Worm (Caenorhabditis elegans): Measurements from ENCODE around the gene peli-1.

peli-1 gene

DNA sequence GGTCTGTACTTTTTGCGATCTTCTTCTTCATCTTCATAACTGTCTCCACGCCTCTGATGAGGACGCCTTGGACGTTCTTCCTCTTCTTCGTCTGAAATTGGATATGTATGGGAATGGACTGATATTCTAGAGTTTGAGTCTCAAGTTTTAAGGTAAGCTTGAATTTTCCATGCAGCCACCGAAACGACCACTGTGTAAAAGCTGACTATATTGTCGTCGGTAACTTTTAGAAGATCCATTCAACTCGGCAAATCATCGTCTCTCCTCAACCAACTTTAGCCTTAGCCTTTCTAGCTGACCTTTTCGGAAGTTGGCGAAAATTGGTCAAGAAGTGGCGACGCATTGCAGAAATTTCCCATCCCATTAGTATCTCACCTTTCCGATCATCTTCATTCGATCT lies 18.8 kb downstream of the peli-1 start:
- TF ChIP-seq lin-32 (GFP tag; optimal IDR thresholded peaks at IDR 0.05): no peak
- no peak for TF ChIP-seq mls-2 (tag; optimal IDR thresholded peaks at IDR 0.05)
- no peak for TF ChIP-seq drap-1 (GFP tag; optimal IDR thresholded peaks at IDR 0.05)
- no peak for TF ChIP-seq ceh-83 (GFP tag; optimal IDR thresholded peaks at IDR 0.05)
- no peak for TF ChIP-seq unc-120 (tag; optimal IDR thresholded peaks at IDR 0.05; ENCODE audit: poor library complexity, severe bottlenecking)
- TF ChIP-seq mab-5 (tag; optimal IDR thresholded peaks at IDR 0.05): no peak
- TF ChIP-seq unc-39 (tag; optimal IDR thresholded peaks at IDR 0.05): no peak
- TF ChIP-seq snpc-4 (tag; optimal IDR thresholded peaks at IDR 0.05): no peak
- TF ChIP-seq mep-1 (tag; optimal IDR thresholded peaks at IDR 0.05): no peak
- no peak for TF ChIP-seq ceh-43 (GFP tag; optimal IDR thresholded peaks at IDR 0.05)
- no peak for TF ChIP-seq bed-3 (GFP tag; optimal IDR thresholded peaks at IDR 0.05)
- no peak for TF ChIP-seq lin-13 (tag; optimal IDR thresholded peaks at IDR 0.05)
- no peak for TF ChIP-seq tbx-8 (GFP tag; optimal IDR thresholded peaks at IDR 0.05)
- no peak for TF ChIP-seq blmp-1 (tag; optimal IDR thresholded peaks at IDR 0.05)
- no peak for TF ChIP-seq nhr-28 (tag; optimal IDR thresholded peaks at IDR 0.05)
- TF ChIP-seq sem-2 (GFP tag; optimal IDR thresholded peaks at IDR 0.05): no peak
- no peak for TF ChIP-seq ceh-39 (tag; optimal IDR thresholded peaks at IDR 0.05)
- no peak for TF ChIP-seq ztf-11 (tag; optimal IDR thresholded peaks at IDR 0.05)

DNA sequence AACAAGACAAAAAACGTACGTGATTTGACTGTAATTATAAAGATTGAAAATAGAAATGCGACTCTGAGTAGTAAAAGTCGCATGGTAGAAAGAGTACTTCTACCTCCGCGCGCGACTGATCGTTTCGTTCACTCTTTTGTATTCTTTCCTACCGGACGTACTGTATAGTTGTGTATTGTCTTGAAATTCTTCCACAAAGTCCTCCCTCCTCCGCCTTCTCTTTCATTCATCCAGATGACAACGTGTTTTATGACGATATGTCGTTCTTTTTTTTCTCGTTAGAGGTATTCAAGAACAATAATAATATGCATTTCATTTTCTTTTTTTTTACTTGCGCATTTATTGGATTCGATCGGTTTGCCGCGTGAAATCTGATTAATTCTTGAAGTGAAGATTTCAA lies 20.9 kb downstream of the peli-1 start, which contains the start of gene K09H11.4:
Gene K09H11.4 (minus strand): TSS at position 101 of the 400 bp plus-strand sequence.
- TF ChIP-seq lin-32 (GFP tag; optimal IDR thresholded peaks at IDR 0.05) (no peak), bed-3 (GFP tag; optimal IDR thresholded peaks at IDR 0.05) (no peak), drap-1 (GFP tag; optimal IDR thresholded peaks at IDR 0.05) (no peak)

DNA sequence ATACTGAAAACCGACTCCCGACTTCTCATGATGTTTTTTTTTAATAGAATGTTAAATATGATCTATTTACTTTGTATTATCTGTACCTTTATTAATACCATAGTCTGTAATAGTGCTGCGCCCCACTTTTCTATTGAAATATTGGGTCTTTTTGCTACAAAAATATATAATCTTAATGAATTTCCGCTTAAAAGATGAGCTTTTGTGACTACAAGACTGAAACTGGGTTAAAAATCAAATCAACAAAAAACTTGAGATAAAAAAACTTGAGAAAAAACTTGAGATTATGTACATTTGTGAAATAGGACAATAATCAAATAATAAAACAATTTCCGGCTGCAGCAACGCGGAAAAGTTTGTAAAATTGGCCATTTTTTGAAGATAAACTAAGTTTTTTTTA lies 25.2 kb downstream of the peli-1 start, which contains the start of gene K09H11.15:
Gene K09H11.15 (minus strand): TSS at position 101 of the 400 bp plus-strand sequence.
- TF ChIP-seq nhr-2 (tag; optimal IDR thresholded peaks at IDR 0.05) (no peak), mep-1 (tag; optimal IDR thresholded peaks at IDR 0.05) (no peak), lin-32 (GFP tag; optimal IDR thresholded peaks at IDR 0.05) (no peak), elt-3 (tag; optimal IDR thresholded peaks at IDR 0.05) (no peak), blmp-1 (tag; optimal IDR thresholded peaks at IDR 0.05) (no peak), lsy-2 (tag; optimal IDR thresholded peaks at IDR 0.05) (no peak), drap-1 (GFP tag; optimal IDR thresholded peaks at IDR 0.05) (no peak), mls-2 (tag; optimal IDR thresholded peaks at IDR 0.05) (no peak)

DNA sequence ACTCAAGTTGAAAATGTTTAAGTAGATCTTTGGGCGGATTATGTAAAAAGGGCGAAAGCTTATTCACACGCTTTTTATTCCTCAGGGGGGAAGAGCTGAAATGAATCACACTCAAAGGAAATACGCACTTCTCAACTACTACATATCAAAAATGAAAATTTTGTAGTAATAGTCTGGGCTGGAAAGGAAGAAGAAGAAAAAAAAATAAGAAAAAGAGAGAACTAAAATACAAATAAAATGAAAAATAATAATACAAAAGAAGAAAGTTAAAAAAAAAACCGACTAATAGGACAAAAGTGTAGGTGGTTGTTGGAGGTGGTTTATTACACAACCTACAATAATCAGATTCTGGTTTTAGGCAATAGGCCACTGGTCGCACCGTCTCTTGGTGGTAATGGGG lies 30.5 kb downstream of the peli-1 start, which contains the start of gene K09H11.6:
Gene K09H11.6 (minus strand): TSS at position 101 of the 400 bp plus-strand sequence.
- TF ChIP-seq ceh-39 (tag; optimal IDR thresholded peaks at IDR 0.05) (no peak), elt-3 (tag; optimal IDR thresholded peaks at IDR 0.05) (no peak), hlh-1 (tag; optimal IDR thresholded peaks at IDR 0.05) (no peak), nhr-2 (tag; optimal IDR thresholded peaks at IDR 0.05) (no peak), nhr-76 (tag; optimal IDR thresholded peaks at IDR 0.05) (no peak), unc-120 (tag; optimal IDR thresholded peaks at IDR 0.05; ENCODE audit: poor library complexity, severe bottlenecking) (no peak), tbx-8 (GFP tag; optimal IDR thresholded peaks at IDR 0.05) (no peak), mep-1 (tag; optimal IDR thresholded peaks at IDR 0.05) (no peak), lin-32 (GFP tag; optimal IDR thresholded peaks at IDR 0.05) (no peak)

DNA sequence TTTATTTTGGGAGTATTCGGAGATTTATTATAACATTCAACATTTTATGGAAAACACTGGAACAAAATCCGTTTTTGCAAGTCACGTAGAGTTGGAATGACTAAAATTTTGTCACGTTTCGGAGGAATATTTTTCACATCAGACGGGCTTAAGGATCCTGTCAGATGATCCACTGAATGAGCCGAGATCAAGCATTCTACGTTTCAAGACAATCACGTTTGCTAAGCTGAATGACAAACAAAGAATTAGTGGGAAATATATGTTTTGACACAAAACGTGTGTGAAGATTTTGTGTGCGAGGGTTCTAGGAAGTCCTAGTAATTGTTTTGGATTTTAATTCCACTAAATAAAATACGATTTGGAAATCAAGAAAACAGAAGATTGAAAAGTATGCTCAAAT lies 33.8 kb downstream of the peli-1 start:
- TF ChIP-seq elt-1 (tag; optimal IDR thresholded peaks at IDR 0.05; ENCODE audit: borderline replicate concordance, insufficient read depth) (no peak), cnd-1 (tag; optimal IDR thresholded peaks at IDR 0.05) (no peak), ztf-11 (tag; optimal IDR thresholded peaks at IDR 0.05) (no peak), nhr-2 (tag; optimal IDR thresholded peaks at IDR 0.05) (no peak), ceh-39 (tag; optimal IDR thresholded peaks at IDR 0.05) (no peak), lin-13 (tag; optimal IDR thresholded peaks at IDR 0.05) (no peak), pha-4 (tag; optimal IDR thresholded peaks at IDR 0.05) (no peak), ceh-43 (GFP tag; optimal IDR thresholded peaks at IDR 0.05) (no peak), snpc-4 (tag; optimal IDR thresholded peaks at IDR 0.05) (no peak), unc-62 (GFP tag; optimal IDR thresholded peaks at IDR 0.05) (no peak), mep-1 (tag; optimal IDR thresholded peaks at IDR 0.05) (no peak), nhr-12 (tag; optimal IDR thresholded peaks at IDR 0.05) (no peak), hlh-1 (tag; optimal IDR thresholded peaks at IDR 0.05) (no peak), ces-1 (GFP tag; optimal IDR thresholded peaks at IDR 0.05) (no peak), M03D4.4 (tag; optimal IDR thresholded peaks at IDR 0.05) (no peak), lin-32 (GFP tag; optimal IDR thresholded peaks at IDR 0.05) (no peak), unc-39 (tag; optimal IDR thresholded peaks at IDR 0.05) (no peak), mls-2 (tag; optimal IDR thresholded peaks at IDR 0.05) (no peak)
